Fruit fly (Drosophila melanogaster): ENCODE data around the gene kst.

kst gene

dm6 chr3L:3382489-3382879 is 45.8 kb downstream of the kst start (continued):
- TF ChIP-seq CG3847 (GFP tag; IDR thresholded peaks at IDR 0.05) = peak; percentile 80
- TF ChIP-seq Awh (GFP tag; IDR thresholded peaks at IDR 0.05) = peak; percentile 70; the same call in 1 of the 2 replicates
- TF ChIP-seq Deaf1 (tag; optimal IDR thresholded peaks at IDR 0.05) = peak; percentile 65
- peak; percentile 79 for TF ChIP-seq zf30C (GFP tag; optimal IDR thresholded peaks at IDR 0.05)
- peak; percentile 86 for TF ChIP-seq H2.0 (GFP tag; IDR thresholded peaks at IDR 0.05)
- no peak for TF ChIP-seq sna (GFP tag; IDR thresholded peaks at IDR 0.05; ENCODE audit: partially characterized antibody)
- TF ChIP-seq CTCF (GFP tag; optimal IDR thresholded peaks at IDR 0.05) = no peak
- TF ChIP-seq grn (GFP tag; optimal IDR thresholded peaks at IDR 0.05) = peak; percentile 11
- peak; percentile 89; the same call in 2 of the 4 replicates for TF ChIP-seq chinmo (GFP tag; IDR thresholded peaks at IDR 0.05; ENCODE audit: partially characterized antibody)
- peak; percentile 80 for TF ChIP-seq CG1602 (GFP tag; optimal IDR thresholded peaks at IDR 0.05)
- TF ChIP-seq Trl (optimal IDR thresholded peaks at IDR 0.05) = no peak
- peak; percentile 75 for TF ChIP-seq Trl (GFP tag; optimal IDR thresholded peaks at IDR 0.05)
- TF ChIP-seq CG3281 (GFP tag; optimal IDR thresholded peaks at IDR 0.05) = peak; percentile 87
- peak; percentile 60; the same call in 3 of the 4 replicates for TF ChIP-seq Gug (GFP tag; IDR thresholded peaks at IDR 0.05)
- peak; percentile 89 for TF ChIP-seq CG17829 (tag; optimal IDR thresholded peaks at IDR 0.05)
- no peak for TF ChIP-seq toy (GFP tag; IDR thresholded peaks at IDR 0.05)
- TF ChIP-seq CG33557 (GFP tag; optimal IDR thresholded peaks at IDR 0.05) = peak; percentile 79
- TF ChIP-seq CG18619 (GFP tag; optimal IDR thresholded peaks at IDR 0.05) = peak; percentile 77
- TF ChIP-seq ci (GFP tag; IDR thresholded peaks at IDR 0.05) = peak; percentile 87
- peak; percentile 88 for TF ChIP-seq CG11504 (tag; optimal IDR thresholded peaks at IDR 0.05)
- TF ChIP-seq Taf1 (GFP tag; IDR thresholded peaks at IDR 0.05) = peak; percentile 87
- TF ChIP-seq ranshi (GFP tag; IDR thresholded peaks at IDR 0.05) = peak; percentile 81
- TF ChIP-seq Scr (GFP tag; IDR thresholded peaks at IDR 0.05; ENCODE audit: partially characterized antibody) = no peak
- peak; percentile 8 for TF ChIP-seq shn (GFP tag; optimal IDR thresholded peaks at IDR 0.05)
- TF ChIP-seq CG17186 (GFP tag; optimal IDR thresholded peaks at IDR 0.05) = peak; percentile 4
- peak; percentile 86 for TF ChIP-seq CG14710 (tag; optimal IDR thresholded peaks at IDR 0.05)
- no peak for TF ChIP-seq br (optimal IDR thresholded peaks at IDR 0.05)
- peak; percentile 81 for TF ChIP-seq CG17361 (GFP tag; IDR thresholded peaks at IDR 0.05)
- TF ChIP-seq zfh2 (GFP tag; optimal IDR thresholded peaks at IDR 0.05) = peak; percentile 79
- peak; percentile 77 for TF ChIP-seq Aef1 (GFP tag; IDR thresholded peaks at IDR 0.05)
- TF ChIP-seq pum (GFP tag; optimal IDR thresholded peaks at IDR 0.05) = peak; percentile 69
- TF ChIP-seq Abd-B (GFP tag; optimal IDR thresholded peaks at IDR 0.05) = peak; percentile 83
- TF ChIP-seq CG31365 (tag; optimal IDR thresholded peaks at IDR 0.05) = peak; percentile 65
- peak; percentile 74 for TF ChIP-seq tup (GFP tag; optimal IDR thresholded peaks at IDR 0.05)
- no peak for TF ChIP-seq tll (GFP tag; optimal IDR thresholded peaks at IDR 0.05)
- peak; percentile 85 for TF ChIP-seq Xbp1 (GFP tag; optimal IDR thresholded peaks at IDR 0.05)
- peak; percentile 87 for TF ChIP-seq Sox102F (GFP tag; optimal IDR thresholded peaks at IDR 0.05)
- peak; percentile 86 for TF ChIP-seq CG34422 (GFP tag; IDR thresholded peaks at IDR 0.05)
- TF ChIP-seq HLH3B (GFP tag; IDR thresholded peaks at IDR 0.05) = peak; percentile 82
- peak; percentile 33 for TF ChIP-seq YL-1 (GFP tag; optimal IDR thresholded peaks at IDR 0.05)
- no peak for TF ChIP-seq ftz-f1 (GFP tag; optimal IDR thresholded peaks at IDR 0.05)
- TF ChIP-seq CG6689 (GFP tag; IDR thresholded peaks at IDR 0.05) = peak; percentile 83
- no peak for TF ChIP-seq Bgb (GFP tag; IDR thresholded peaks at IDR 0.05; ENCODE audit: partially characterized antibody)
- TF ChIP-seq knrl (GFP tag; IDR thresholded peaks at IDR 0.05; ENCODE audit: partially characterized antibody) = no peak
- TF ChIP-seq CG15514 (GFP tag; optimal IDR thresholded peaks at IDR 0.05) = peak; percentile 71
- TF ChIP-seq CG8281 (tag; optimal IDR thresholded peaks at IDR 0.05) = peak; percentile 63
- peak; percentile 61 for TF ChIP-seq slp2 (GFP tag; optimal IDR thresholded peaks at IDR 0.05)
- no peak for TF ChIP-seq CG9797 (GFP tag; optimal IDR thresholded peaks at IDR 0.05)
- peak; percentile 68 for TF ChIP-seq schlank (tag; optimal IDR thresholded peaks at IDR 0.05)
- TF ChIP-seq Hr78 (GFP tag; optimal IDR thresholded peaks at IDR 0.05) = peak in 1 of 2 experiments; percentile 55
- peak; percentile 69 for TF ChIP-seq Hand (GFP tag; optimal IDR thresholded peaks at IDR 0.05)
